Worm (Caenorhabditis elegans) whole organism, L3 larva: Measurements from ENCODE around the gene haf-7.

ENCODE experiments used
- R02D3.7 ChIP-seq: fragments of 150-350 bp; optimal IDR thresholded peaks from 2 replicates; lab custom pipeline; 2014; ENCODE audit warnings: missing biosample characterization, missing genetic modification characterization
- ama-1 ChIP-seq: fragments of 150-350 bp; optimal IDR thresholded peaks from 2 replicates; lab custom pipeline; 2018
- jun-1 ChIP-seq: fragments of 150-350 bp; optimal IDR thresholded peaks from 2 replicates; lab custom pipeline; 2014; ENCODE audit warnings: missing biosample characterization, missing genetic modification reagents, missing genetic modification characterization
- nhr-23 ChIP-seq: fragments of 150-350 bp; optimal IDR thresholded peaks from 2 replicates; lab custom pipeline; 2014; ENCODE audit warnings: missing biosample characterization, missing genetic modification reagents, missing genetic modification characterization
- nhr-237 ChIP-seq: fragments of 150-350 bp; optimal IDR thresholded peaks from 2 replicates; lab custom pipeline; 2014; ENCODE audit warnings: missing biosample characterization, missing genetic modification characterization

ce11 chrV:14744824-14745223, 28.2 kb upstream of the haf-7 start:
- TF ChIP-seq jun-1 (tag; lab: Kevin White, UChicago) (no peak), ama-1 (no peak), nhr-237 (no peak), R02D3.7 (tag; lab: Kevin White, UChicago) (no peak), nhr-23 (tag; lab: Kevin White, UChicago) (no peak)
